Worm (Caenorhabditis elegans) whole organism, mixed stage, embryonic: Measurements from ENCODE around the gene D1054.1.

Experiments used
- bed-3 ChIP-seq: fragments of 200-800 bp; sonication (Bioruptor generic); optimal IDR thresholded peaks from 3 replicates; lab custom pipeline; 2018; ENCODE audit warnings: mild to moderate bottlenecking, missing genetic modification characterization, moderate library complexity, missing compliant biosample characterization
- ceh-43 ChIP-seq: fragments of 200-800 bp; sonication (Bioruptor generic); optimal IDR thresholded peaks from 2 replicates; lab custom pipeline; 2018; ENCODE audit warnings: mild to moderate bottlenecking, missing genetic modification characterization, moderate library complexity, missing compliant biosample characterization
- ces-1 ChIP-seq: fragments of 150-350 bp; optimal IDR thresholded peaks from 2 replicates; lab custom pipeline; 2014; ENCODE audit warnings: missing biosample characterization, missing genetic modification reagents, missing genetic modification characterization
- flh-1 ChIP-seq: fragments of 200-800 bp; sonication (Bioruptor generic); optimal IDR thresholded peaks from 2 replicates; lab custom pipeline; 2018; ENCODE audit warnings: mild to moderate bottlenecking, missing genetic modification characterization, moderate library complexity, missing compliant biosample characterization
- lin-13 ChIP-seq: fragments of 150-350 bp; optimal IDR thresholded peaks from 2 replicates; lab custom pipeline; 2014; ENCODE audit warnings: missing biosample characterization, missing genetic modification characterization
- lsy-2 ChIP-seq: fragments of 150-350 bp; optimal IDR thresholded peaks from 2 replicates; lab custom pipeline; 2014; ENCODE audit warnings: missing biosample characterization, missing genetic modification characterization
- mab-5 ChIP-seq: fragments of 150-350 bp; optimal IDR thresholded peaks from 2 replicates; lab custom pipeline; 2014; ENCODE audit warnings: missing biosample characterization, missing genetic modification characterization
- mep-1 ChIP-seq: fragments of 150-350 bp; optimal IDR thresholded peaks from 2 replicates; lab custom pipeline; 2017; ENCODE audit warnings: missing biosample characterization, missing genetic modification reagents, missing genetic modification characterization, inconsistent platforms
- nhr-12 ChIP-seq: fragments of 150-350 bp; optimal IDR thresholded peaks from 2 replicates; lab custom pipeline; 2014; ENCODE audit warnings: missing biosample characterization, missing genetic modification characterization
- nhr-76 ChIP-seq: sonication (generic microtip); optimal IDR thresholded peaks from 2 replicates; lab custom pipeline; 2017; ENCODE audit warnings: missing biosample characterization, missing genetic modification characterization
- snpc-4 ChIP-seq: fragments of 150-350 bp; optimal IDR thresholded peaks from 2 replicates; lab custom pipeline; 2014; ENCODE audit warnings: missing biosample characterization, missing genetic modification characterization
- sptf-1 ChIP-seq: sonication (generic microtip); optimal IDR thresholded peaks from 2 replicates; lab custom pipeline; 2017; ENCODE audit warnings: mild to moderate bottlenecking, missing genetic modification characterization, moderate library complexity, missing compliant biosample characterization
- unc-62 ChIP-seq: fragments of 150-350 bp; optimal IDR thresholded peaks from 2 replicates; lab custom pipeline; 2014; ENCODE audit warnings: missing biosample characterization, missing genetic modification reagents, missing genetic modification characterization
- zip-8 ChIP-seq: fragments of 150-350 bp; optimal IDR thresholded peaks from 2 replicates; lab custom pipeline; 2014; ENCODE audit warnings: missing biosample characterization, missing genetic modification characterization

DNA sequence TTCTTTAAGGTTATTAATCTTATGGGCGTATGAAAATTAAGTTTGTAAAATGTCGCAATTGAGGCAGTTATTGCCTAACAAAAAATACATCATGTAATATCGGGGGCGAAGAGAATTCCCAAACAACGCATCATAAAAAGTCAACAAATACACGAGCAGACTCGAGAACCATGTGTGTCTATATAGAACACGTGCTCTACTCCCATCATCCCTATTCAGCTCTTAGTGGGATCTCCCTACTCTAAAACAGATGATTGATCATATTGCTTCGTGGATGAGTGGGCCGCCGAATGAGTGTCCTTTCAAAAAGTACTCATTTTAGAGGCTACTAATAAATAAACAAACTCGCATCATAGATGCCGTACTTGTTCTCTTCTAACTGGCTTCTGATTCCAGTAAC is 45.5 kb downstream of the D1054.1 start:
- TF ChIP-seq ces-1 (GFP tag; lab: Kevin White, UChicago) (no peak), lin-13 (tag; lab: Kevin White, UChicago) (no peak), sptf-1 (no peak), mep-1 (tag; lab: Kevin White, UChicago) (no peak), nhr-76 (tag; lab: Kevin White, UChicago) (no peak), unc-62 (GFP tag; lab: Kevin White, UChicago) (no peak), nhr-12 (tag; lab: Kevin White, UChicago) (no peak), flh-1 (GFP tag; lab: Kevin White, UChicago) (no peak), mab-5 (no peak), snpc-4 (tag; lab: Kevin White, UChicago) (no peak), lsy-2 (no peak), ceh-43 (GFP tag; lab: Kevin White, UChicago) (no peak), bed-3 (GFP tag; lab: Kevin White, UChicago) (no peak), zip-8 (no peak)
